Worm (Caenorhabditis elegans) whole organism, young adult: ENCODE measurements around the gene cyp-33C12.

ENCODE experiments used
- B0035.1 ChIP-seq: sonication (generic microtip); optimal IDR thresholded peaks from 2 replicates; lab custom pipeline; 2016; ENCODE audit warnings: missing genetic modification characterization, mild to moderate bottlenecking, missing compliant biosample characterization, missing genotype, missing genetic modification reagents
- F52B5.7 ChIP-seq: sonication (generic microtip); optimal IDR thresholded peaks from 2 replicates; lab custom pipeline; 2016; ENCODE audit warnings: mild to moderate bottlenecking, missing genetic modification characterization, missing compliant biosample characterization
- T26A5.8 ChIP-seq: sonication (generic microtip); optimal IDR thresholded peaks from 2 replicates; lab custom pipeline; 2016; ENCODE audit warnings: missing genetic modification characterization, missing compliant biosample characterization
- Y56A3A.18 ChIP-seq: fragments of 200-800 bp; sonication (Bioruptor generic); IDR thresholded peaks from 2 replicates; pipeline ENCODE4 v1.3.6; 2022; ENCODE audit warnings: missing genetic modification reagents, missing genetic modification characterization, missing compliant biosample characterization
- Y67H2A.10 ChIP-seq: fragments of 200-800 bp; sonication (Bioruptor generic); conservative IDR thresholded peaks from 2 replicates; pipeline ENCODE4 v1.3.6; 2022; ENCODE audit warnings: missing genetic modification reagents, missing genetic modification characterization, missing compliant biosample characterization
- ZK185.1 ChIP-seq: sonication (generic microtip); optimal IDR thresholded peaks from 2 replicates; lab custom pipeline; 2016; ENCODE audit warnings: mild to moderate bottlenecking, missing genetic modification characterization, missing compliant biosample characterization; ENCODE audit not compliant: poor library complexity, severe bottlenecking
- aptf-2 ChIP-seq: fragments of 200-800 bp; sonication (Bioruptor generic); conservative IDR thresholded peaks from 2 replicates; pipeline ENCODE4 v1.3.6; 2022; ENCODE audit warnings: missing genetic modification reagents, missing genetic modification characterization, missing compliant biosample characterization
- atf-7 ChIP-seq: sonication (generic microtip); optimal IDR thresholded peaks from 2 replicates; lab custom pipeline; 2017; ENCODE audit warnings: mild to moderate bottlenecking, missing genetic modification characterization, missing compliant biosample characterization
- cebp-1 ChIP-seq, 2 experiments: fragments of 200-800 bp in 1 of 2; sonication (Bioruptor generic) in 1 of 2; sonication (generic microtip) in 1 of 2; IDR thresholded peaks in 1 of 2; optimal IDR thresholded peaks in 1 of 2; 2 replicates each; pipeline versions ENCODE4 v1.3.6 to Lab custom; 2017 to 2022; ENCODE audit warnings: missing compliant biosample characterization in 2 of 2, missing genetic modification characterization in 2 of 2, mild to moderate bottlenecking in 1 of 2, missing genetic modification reagents in 1 of 2, moderate library complexity in 1 of 2
- ceh-100 ChIP-seq: fragments of 200-800 bp; sonication (Bioruptor generic); IDR thresholded peaks from 2 replicates; pipeline ENCODE4 v1.3.6; 2022; ENCODE audit warnings: missing genetic modification reagents, missing genetic modification characterization, missing compliant biosample characterization
- him-1 ChIP-seq: sonication (generic microtip); optimal IDR thresholded peaks from 2 replicates; lab custom pipeline; 2016; ENCODE audit warnings: missing genotype, missing genetic modification reagents, missing genetic modification characterization, missing compliant biosample characterization
- hlh-12 ChIP-seq: sonication (generic microtip); optimal IDR thresholded peaks from 2 replicates; lab custom pipeline; 2016; ENCODE audit warnings: missing genetic modification characterization, missing compliant biosample characterization
- hmg-1.2 ChIP-seq: fragments of 200-800 bp; sonication (Bioruptor generic); IDR thresholded peaks from 2 replicates; pipeline ENCODE4 v1.3.6; 2022; ENCODE audit warnings: missing genetic modification reagents, missing genetic modification characterization, missing compliant biosample characterization
- hmg-20 ChIP-seq: fragments of 200-800 bp; sonication (Bioruptor generic); IDR thresholded peaks from 2 replicates; pipeline ENCODE4 v1.3.6; 2022; ENCODE audit warnings: missing genetic modification reagents, missing genetic modification characterization, missing compliant biosample characterization
- let-607 ChIP-seq, 2 experiments: fragments of 200-800 bp in 1 of 2; sonication (Bioruptor generic) in 1 of 2; sonication (generic microtip) in 1 of 2; optimal IDR thresholded peaks; 2 replicates each; lab custom pipeline; 2016 to 2018; ENCODE audit warnings: mild to moderate bottlenecking in 2 of 2, missing compliant biosample characterization in 2 of 2, missing genetic modification characterization in 2 of 2, moderate library complexity in 2 of 2, missing genotype in 1 of 2
- lin-40 ChIP-seq: sonication (generic microtip); optimal IDR thresholded peaks from 2 replicates; lab custom pipeline; 2016; ENCODE audit warnings: missing genetic modification characterization, mild to moderate bottlenecking, missing compliant biosample characterization, missing genotype, missing genetic modification reagents
- lir-1 ChIP-seq: fragments of 200-800 bp; sonication (Bioruptor generic); conservative IDR thresholded peaks from 2 replicates; pipeline ENCODE4 v1.3.6; 2022; ENCODE audit warnings: missing genetic modification reagents, missing genetic modification characterization, missing compliant biosample characterization
- madf-3 ChIP-seq: fragments of 200-800 bp; sonication (Bioruptor generic); IDR thresholded peaks from 2 replicates; pipeline ENCODE4 v1.3.6; 2022; ENCODE audit warnings: missing genetic modification reagents, missing genetic modification characterization, missing compliant biosample characterization
- madf-8 ChIP-seq: fragments of 200-800 bp; sonication (Bioruptor generic); conservative IDR thresholded peaks from 2 replicates; pipeline ENCODE4 v1.3.6; 2022; ENCODE audit warnings: missing genetic modification reagents, missing genetic modification characterization, missing compliant biosample characterization
- mxl-1 ChIP-seq: sonication (generic microtip); optimal IDR thresholded peaks from 2 replicates; lab custom pipeline; 2016; ENCODE audit warnings: missing genetic modification characterization, missing compliant biosample characterization
- nfya-1 ChIP-seq: sonication (generic microtip); optimal IDR thresholded peaks from 2 replicates; lab custom pipeline; 2017; ENCODE audit warnings: antibody characterized with exemption, missing compliant biosample characterization, missing genetic modification characterization, borderline replicate concordance; ENCODE audit not compliant: insufficient read depth
- nhr-80 ChIP-seq: sonication (generic microtip); optimal IDR thresholded peaks from 2 replicates; lab custom pipeline; 2016; ENCODE audit warnings: missing genetic modification characterization, missing compliant biosample characterization
- rcor-1 ChIP-seq: fragments of 200-800 bp; sonication (Bioruptor generic); IDR thresholded peaks from 2 replicates; pipeline ENCODE4 v1.3.6; 2022; ENCODE audit warnings: missing genetic modification reagents, missing genetic modification characterization, missing compliant biosample characterization
- sdz-38 ChIP-seq: sonication (generic microtip); optimal IDR thresholded peaks from 2 replicates; lab custom pipeline; 2016; ENCODE audit warnings: missing genotype, missing genetic modification characterization, missing compliant biosample characterization
- snpc-1.3 ChIP-seq: sonication (generic microtip); optimal IDR thresholded peaks from 2 replicates; lab custom pipeline; 2017; ENCODE audit warnings: missing genetic modification characterization, mild to moderate bottlenecking, missing compliant biosample characterization, antibody characterized with exemption, moderate library complexity, missing genotype, missing genetic modification reagents; ENCODE audit not compliant: insufficient read depth
- tbp1 ChIP-seq: fragments of 200-800 bp; sonication (Bioruptor generic); optimal IDR thresholded peaks from 2 replicates; lab custom pipeline; 2018; ENCODE audit warnings: mild to moderate bottlenecking, missing genetic modification characterization, missing compliant biosample characterization
- tlf-1 ChIP-seq: fragments of 200-800 bp; sonication (Bioruptor generic); optimal IDR thresholded peaks from 2 replicates; lab custom pipeline; 2018; ENCODE audit warnings: mild to moderate bottlenecking, missing genetic modification characterization, missing compliant biosample characterization
- xnd-1 ChIP-seq: sonication (generic microtip); optimal IDR thresholded peaks from 2 replicates; lab custom pipeline; 2016; ENCODE audit warnings: missing genotype, missing genetic modification reagents, missing genetic modification characterization, missing compliant biosample characterization
- ztf-18 ChIP-seq: sonication (generic microtip); optimal IDR thresholded peaks from 2 replicates; lab custom pipeline; 2016; ENCODE audit warnings: missing genotype, mild to moderate bottlenecking, missing genetic modification characterization, missing compliant biosample characterization
- ztf-28 ChIP-seq: fragments of 200-800 bp; sonication (Bioruptor generic); IDR thresholded peaks from 2 replicates; pipeline ENCODE4 v1.3.6; 2022; ENCODE audit warnings: missing genetic modification reagents, missing genetic modification characterization, missing compliant biosample characterization
- ztf-3 ChIP-seq: fragments of 200-800 bp; sonication (Bioruptor generic); optimal IDR thresholded peaks from 2 replicates; lab custom pipeline; 2018; ENCODE audit warnings: mild to moderate bottlenecking, missing genetic modification characterization, missing compliant biosample characterization
- ztf-6 ChIP-seq: fragments of 200-800 bp; sonication (Bioruptor generic); IDR thresholded peaks from 2 replicates; pipeline ENCODE4 v1.3.6; 2022; ENCODE audit warnings: missing genetic modification reagents, missing genetic modification characterization, missing compliant biosample characterization

cyp-33C12 gene

ce11 chrV:2249310-2249709 is 45.1 kb upstream of the cyp-33C12 start, which contains the start of gene cyp-33C6:
cyp-33C6 (minus strand) TSS chrV:2249410.
- TF ChIP-seq F52B5.7 (tag; lab: Kevin White, UChicago) (no peak), snpc-1.3 (tag; lab: Kevin White, UChicago) (no peak), rcor-1 (GFP tag; lab: Robert Waterston, UW) (no peak), nfya-1 (tag; lab: Kevin White, UChicago) (no peak), ztf-28 (GFP tag; lab: Robert Waterston, UW) (no peak), mxl-1 (no peak), xnd-1 (tag; lab: Kevin White, UChicago) (no peak), tbp1 (GFP tag; lab: Kevin White, UChicago) (no peak), ZK185.1 (no peak), atf-7 (tag; lab: Kevin White, UChicago) (no peak), lin-40 (no peak), sdz-38 (no peak), hlh-12 (tag; lab: Kevin White, UChicago) (no peak), B0035.1 (tag; lab: Kevin White, UChicago) (no peak), ceh-100 (GFP tag; lab: Robert Waterston, UW) (no peak)

ce11 chrV:2244751-2245150 is 40.6 kb upstream of the cyp-33C12 start, which contains the start of gene cyp-33C5:
cyp-33C5 (plus strand) TSS chrV:2245004.
- no peak for TF ChIP-seq ztf-6 (GFP tag; lab: Robert Waterston, UW)
- peak; percentile 80; the same call in 1 of the 2 replicates for TF ChIP-seq hmg-1.2 (GFP tag; lab: Robert Waterston, UW)
- no peak for TF ChIP-seq ztf-3 (GFP tag; lab: Kevin White, UChicago)
- peak; percentile 4 for TF ChIP-seq nhr-80 (tag; lab: Kevin White, UChicago)

DNA sequence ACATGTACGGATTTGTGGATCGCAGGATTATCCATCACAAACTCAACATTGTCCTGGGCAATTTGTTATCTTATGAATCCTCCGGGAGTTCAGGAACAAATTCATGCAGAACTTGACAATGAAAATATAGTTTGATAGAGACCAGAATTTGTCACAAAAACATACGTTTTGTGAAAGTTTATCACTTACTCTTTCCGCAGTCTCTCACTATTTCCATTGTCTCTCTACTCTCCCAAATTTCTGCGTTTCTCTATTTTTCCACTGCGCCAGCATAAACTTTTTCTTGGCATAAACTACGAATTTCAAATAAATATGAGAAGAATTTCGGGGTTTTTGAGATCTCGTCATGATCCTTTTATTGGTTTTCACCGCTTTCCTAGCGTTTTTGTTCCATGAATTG is 38.4 kb upstream of the cyp-33C12 start, which contains the start of gene cyp-33C3:
TSS of gene cyp-33C3 (plus strand) at position 149 of the 400 bp plus-strand sequence.
- peak; percentile 41; the same call in 1 of the 2 replicates for TF ChIP-seq hmg-1.2 (GFP tag; lab: Robert Waterston, UW)
- TF ChIP-seq ZK185.1 = no peak
- no peak for TF ChIP-seq madf-8 (GFP tag; lab: Robert Waterston, UW)

DNA sequence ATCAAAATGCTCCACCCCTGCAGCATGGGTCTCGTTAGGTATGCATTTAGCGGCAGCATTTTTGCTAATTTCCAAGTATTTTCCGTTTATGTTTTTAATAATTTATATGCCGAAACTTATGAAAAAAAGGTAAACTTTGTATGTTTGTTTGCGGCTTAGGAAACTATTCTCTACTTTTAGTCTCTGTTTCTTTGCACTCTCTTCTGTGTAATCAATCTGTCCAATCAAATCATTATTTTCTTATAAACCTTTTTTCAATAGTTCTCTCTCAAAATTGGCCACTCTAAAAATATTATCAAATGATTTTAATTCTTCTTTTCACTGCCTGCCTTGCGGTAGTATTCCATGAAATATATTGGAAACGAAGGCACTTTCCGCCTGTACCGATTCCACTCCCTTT is 33.8 kb upstream of the cyp-33C12 start:
- TF ChIP-seq lir-1 (GFP tag; lab: Robert Waterston, UW) = no peak
- TF ChIP-seq Y56A3A.18 = no peak
- TF ChIP-seq cebp-1 (GFP tag; IDR thresholded peaks at IDR 0.05; lab: Robert Waterston, UW) = no peak
- no peak for TF ChIP-seq cebp-1 (tag; optimal IDR thresholded peaks at IDR 0.05; lab: Kevin White, UChicago)
- TF ChIP-seq hlh-12 (tag; lab: Kevin White, UChicago) = no peak
- TF ChIP-seq rcor-1 (GFP tag; lab: Robert Waterston, UW) = no peak
- no peak for TF ChIP-seq mxl-1
- no peak for TF ChIP-seq let-607 (tag; optimal IDR thresholded peaks at IDR 0.05; lab: Kevin White, UChicago)
- TF ChIP-seq tlf-1 (GFP tag; lab: Kevin White, UChicago) = no peak
- TF ChIP-seq Y67H2A.10 (GFP tag; lab: Robert Waterston, UW) = no peak
- TF ChIP-seq hmg-20 (GFP tag; lab: Robert Waterston, UW) = no peak
- TF ChIP-seq T26A5.8 (tag; lab: Kevin White, UChicago) = no peak
- no peak for TF ChIP-seq ztf-18 (tag; lab: Kevin White, UChicago)
- TF ChIP-seq aptf-2 (GFP tag; lab: Robert Waterston, UW) = no peak
- no peak for TF ChIP-seq madf-3 (GFP tag; lab: Robert Waterston, UW)
- TF ChIP-seq him-1 (tag; lab: Kevin White, UChicago) = no peak
- TF ChIP-seq, all 124 proteins: peak for 0
